Worm (Caenorhabditis elegans) whole organism, young adult: ENCODE results near the gene clec-28.

Experiments used
- F39B2.1 ChIP-seq: fragments of 200-800 bp; sonication (Bioruptor generic); IDR thresholded peaks from 2 replicates; pipeline ENCODE4 v1.3.6; 2022; ENCODE audit warnings: missing genetic modification reagents, missing genetic modification characterization, missing compliant biosample characterization
- lin-26 ChIP-seq: fragments of 200-800 bp; sonication (Bioruptor generic); IDR thresholded peaks from 2 replicates; pipeline ENCODE4 v1.3.6; 2022; ENCODE audit warnings: missing genetic modification reagents, missing genetic modification characterization, missing compliant biosample characterization
- unc-62 ChIP-seq: fragments of 150-350 bp; optimal IDR thresholded peaks from 2 replicates; lab custom pipeline; 2014; ENCODE audit warnings: missing biosample characterization, missing genetic modification reagents, missing genetic modification characterization

DNA sequence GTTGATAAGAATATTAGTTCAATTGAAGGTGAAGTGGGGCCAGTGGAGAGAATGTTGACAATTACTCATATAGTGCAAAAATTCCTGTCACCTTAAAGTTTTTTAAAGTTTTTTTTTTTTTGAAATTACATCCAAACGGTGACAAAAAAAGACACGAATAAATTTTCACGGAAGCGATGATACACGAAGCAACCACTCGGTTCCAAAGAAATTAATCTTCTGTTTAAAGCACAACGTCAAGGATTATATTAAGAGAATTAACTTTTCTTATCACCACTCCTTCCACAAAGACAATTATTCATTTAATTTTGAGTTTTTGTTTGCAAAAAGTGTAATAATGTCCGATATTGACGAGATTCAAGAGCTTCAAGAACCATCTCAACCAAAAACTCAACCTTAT is at the start of gene clec-28:
- TF ChIP-seq lin-26 (GFP tag; lab: Robert Waterston, UW) (no peak), unc-62 (GFP tag; lab: Kevin White, UChicago) (no peak), F39B2.1 (GFP tag; lab: Robert Waterston, UW) (no peak)
